Worm (Caenorhabditis elegans) whole organism, midembryonic: ENCODE measurements around the gene T23F2.5.

Source experiments
- T22C8.4 ChIP-seq: fragments of 200-800 bp; sonication (Bioruptor generic); IDR thresholded peaks from 2 replicates; pipeline ENCODE4 v1.3.6; 2022; ENCODE audit warnings: missing genetic modification characterization, missing compliant biosample characterization
- cog-1 ChIP-seq: sonication (generic microtip); optimal IDR thresholded peaks from 2 replicates; lab custom pipeline; 2016; ENCODE audit warnings: missing genetic modification characterization, missing compliant biosample characterization
- flt-1 ChIP-seq: fragments of 200-800 bp; sonication (Bioruptor generic); IDR thresholded peaks from 2 replicates; pipeline ENCODE4 v1.3.6; 2022; ENCODE audit warnings: missing genetic modification characterization, missing compliant biosample characterization
- klf-2 ChIP-seq: fragments of 200-800 bp; sonication (Bioruptor generic); conservative IDR thresholded peaks from 2 replicates; pipeline ENCODE4 v1.3.6; 2022; ENCODE audit warnings: missing genetic modification reagents, missing genetic modification characterization, missing compliant biosample characterization
- med-1 ChIP-seq: sonication (generic microtip); optimal IDR thresholded peaks from 2 replicates; lab custom pipeline; 2017; ENCODE audit warnings: missing genetic modification characterization, mild to moderate bottlenecking, missing compliant biosample characterization, antibody characterized with exemption, missing genetic modification reagents; ENCODE audit not compliant: insufficient read depth
- ref-1 ChIP-seq: fragments of 200-800 bp; sonication (Bioruptor generic); conservative IDR thresholded peaks from 2 replicates; pipeline ENCODE4 v1.3.6; 2022; ENCODE audit warnings: missing genetic modification reagents, missing genetic modification characterization, missing compliant biosample characterization
- tab-1 ChIP-seq: fragments of 200-800 bp; sonication (Bioruptor generic); IDR thresholded peaks from 2 replicates; pipeline ENCODE4 v1.3.6; 2022; ENCODE audit warnings: missing genetic modification characterization, missing compliant biosample characterization
- ztf-29 ChIP-seq: fragments of 200-800 bp; sonication (Bioruptor generic); IDR thresholded peaks from 2 replicates; pipeline ENCODE4 v1.3.6; 2022; ENCODE audit warnings: missing genetic modification reagents, missing genetic modification characterization, missing compliant biosample characterization

ce11 chrX:5506432-5506977, 10.5 kb downstream of the T23F2.5 start:
- TF ChIP-seq cog-1: no peak
- no peak for TF ChIP-seq flt-1 (GFP tag; lab: Robert Waterston, UW)
- no peak for TF ChIP-seq klf-2 (GFP tag; lab: Robert Waterston, UW)
- TF ChIP-seq med-1 (GFP tag; lab: Kevin White, UChicago): no peak
- no peak for TF ChIP-seq tab-1 (GFP tag; lab: Robert Waterston, UW)
- TF ChIP-seq ztf-29 (GFP tag; lab: Robert Waterston, UW): no peak
- no peak for TF ChIP-seq T22C8.4
- TF ChIP-seq ref-1: no peak
